Fruit fly (Drosophila melanogaster): ENCODE data around the gene CycH.

The CycH gene

dm6 chr3L:21859299-21860052 is 37.7 kb downstream of the CycH start (continued):
- TF ChIP-seq row (GFP tag; IDR thresholded peaks at IDR 0.05), result peak; percentile 57
- no peak for TF ChIP-seq da (GFP tag; optimal IDR thresholded peaks at IDR 0.05)
- TF ChIP-seq crol (GFP tag; IDR thresholded peaks at IDR 0.05), result peak; percentile 74
- TF ChIP-seq knrl (GFP tag; IDR thresholded peaks at IDR 0.05; ENCODE audit: partially characterized antibody), result no peak
- TF ChIP-seq CG18476 (GFP tag; optimal IDR thresholded peaks at IDR 0.05), result no peak
- no peak for TF ChIP-seq CG13624 (GFP tag; optimal IDR thresholded peaks at IDR 0.05)
- no peak for TF ChIP-seq CG14860 (GFP tag; IDR thresholded peaks at IDR 0.05; ENCODE audit: partially characterized antibody)
- TF ChIP-seq dan (GFP tag; IDR thresholded peaks at IDR 0.05), result no peak
- no peak for TF ChIP-seq CG16779 (GFP tag; IDR thresholded peaks at IDR 0.05)
- TF ChIP-seq ab (GFP tag; optimal IDR thresholded peaks at IDR 0.05), result no peak
- TF ChIP-seq CG6791 (GFP tag; IDR thresholded peaks at IDR 0.05; ENCODE audit: partially characterized antibody), result no peak
- peak; percentile 38 for TF ChIP-seq CG10543 (GFP tag; optimal IDR thresholded peaks at IDR 0.05)
- TF ChIP-seq Dp (GFP tag; optimal IDR thresholded peaks at IDR 0.05), result no peak
- TF ChIP-seq Fer1 (GFP tag; optimal IDR thresholded peaks at IDR 0.05), result peak; percentile 34
- TF ChIP-seq CG14710 (tag; optimal IDR thresholded peaks at IDR 0.05), result no peak
- TF ChIP-seq Chrac-16 (GFP tag; optimal IDR thresholded peaks at IDR 0.05), result no peak
- TF ChIP-seq Nf-YB (GFP tag; optimal IDR thresholded peaks at IDR 0.05), result peak; percentile 9
- no peak for TF ChIP-seq bab2 (GFP tag; optimal IDR thresholded peaks at IDR 0.05)
- TF ChIP-seq dmrt99B (tag; optimal IDR thresholded peaks at IDR 0.05), result peak; percentile 65
- peak; percentile 27 for TF ChIP-seq odd (GFP tag; optimal IDR thresholded peaks at IDR 0.05)
- no peak for TF ChIP-seq tup (GFP tag; optimal IDR thresholded peaks at IDR 0.05)
- TF ChIP-seq Fer3 (tag; optimal IDR thresholded peaks at IDR 0.05), result peak; percentile 22
- no peak for TF ChIP-seq CG16815 (GFP tag; optimal IDR thresholded peaks at IDR 0.05)
- no peak for TF ChIP-seq CG1529 (GFP tag; optimal IDR thresholded peaks at IDR 0.05)
- no peak for TF ChIP-seq CG12391 (tag; optimal IDR thresholded peaks at IDR 0.05)
- TF ChIP-seq CG13424 (tag; optimal IDR thresholded peaks at IDR 0.05), result peak; percentile 57
- TF ChIP-seq CG14667 (GFP tag; IDR thresholded peaks at IDR 0.05), result no peak
- no peak; the same call in 1 of the 2 replicates for TF ChIP-seq esg (GFP tag; conservative IDR thresholded peaks at IDR 0.05)
- TF ChIP-seq ken (GFP tag; IDR thresholded peaks at IDR 0.05), result no peak
- no peak for TF ChIP-seq CG8944 (GFP tag; optimal IDR thresholded peaks at IDR 0.05)
- TF ChIP-seq phol (tag; optimal IDR thresholded peaks at IDR 0.05), result peak; percentile 35
- TF ChIP-seq Sry-β (GFP tag; optimal IDR thresholded peaks at IDR 0.05), result no peak
- TF ChIP-seq Dref (GFP tag; IDR thresholded peaks at IDR 0.05), result peak; percentile 17; the same call in 1 of the 2 replicates
- no peak for TF ChIP-seq vnd (GFP tag; IDR thresholded peaks at IDR 0.05; ENCODE audit: partially characterized antibody)
- TF ChIP-seq ac (GFP tag; optimal IDR thresholded peaks at IDR 0.05), result no peak
- TF ChIP-seq crp (GFP tag; optimal IDR thresholded peaks at IDR 0.05), result no peak
- no peak for TF ChIP-seq hkb (optimal IDR thresholded peaks at IDR 0.05)
- no peak for TF ChIP-seq hkb (GFP tag; IDR thresholded peaks at IDR 0.05)
- TF ChIP-seq Antp (GFP tag; optimal IDR thresholded peaks at IDR 0.05), result no peak
- TF ChIP-seq CG3407 (GFP tag; optimal IDR thresholded peaks at IDR 0.05), result no peak
- TF ChIP-seq HmgZ (tag; optimal IDR thresholded peaks at IDR 0.05), result no peak
- TF ChIP-seq grn (GFP tag; optimal IDR thresholded peaks at IDR 0.05), result no peak
- TF ChIP-seq E2f2 (GFP tag; IDR thresholded peaks at IDR 0.05), result no peak
- no peak for TF ChIP-seq CG6654 (GFP tag; optimal IDR thresholded peaks at IDR 0.05)
- no peak for TF ChIP-seq rib (GFP tag; IDR thresholded peaks at IDR 0.05)
- peak; percentile 27 for TF ChIP-seq Deaf1 (tag; optimal IDR thresholded peaks at IDR 0.05)
- TF ChIP-seq ind (GFP tag; optimal IDR thresholded peaks at IDR 0.05), result peak; percentile 16
- no peak for TF ChIP-seq Blimp-1 (GFP tag; optimal IDR thresholded peaks at IDR 0.05)
- no peak for TF ChIP-seq CG34422 (GFP tag; IDR thresholded peaks at IDR 0.05)
- TF ChIP-seq slp2 (GFP tag; optimal IDR thresholded peaks at IDR 0.05), result no peak

All from whole organism, embryonic.